Worm (Caenorhabditis elegans): ENCODE measurements around the gene kcnl-3.

DNA sequence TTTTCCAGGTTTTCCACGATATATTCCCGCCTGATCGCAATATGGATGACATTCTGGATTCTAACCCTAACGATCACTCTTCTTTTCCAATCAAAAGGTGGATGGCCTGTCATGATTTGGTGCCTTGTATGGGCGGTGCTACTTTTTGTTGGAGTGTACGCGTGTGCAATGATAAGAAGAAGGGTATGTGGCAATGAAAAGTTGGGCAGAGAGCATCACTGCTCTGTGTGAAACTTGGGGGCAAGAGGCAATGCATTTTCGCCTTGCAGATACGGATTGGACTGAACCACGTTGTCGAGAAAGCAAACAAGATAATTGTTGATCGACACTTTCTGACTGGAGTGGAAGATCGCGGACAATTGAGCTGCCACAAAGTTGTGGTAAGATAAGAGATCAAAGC lies 40.4 kb upstream of the kcnl-3 start:
- no peak for TF ChIP-seq lin-13 (GFP tag; optimal IDR thresholded peaks at IDR 0.05)
- no peak for TF ChIP-seq nhr-11 (tag; optimal IDR thresholded peaks at IDR 0.05)
- TF ChIP-seq nhr-102 (tag; optimal IDR thresholded peaks at IDR 0.05): no peak
- no peak for TF ChIP-seq lsy-2 (tag; optimal IDR thresholded peaks at IDR 0.05)
- TF ChIP-seq egl-27 (tag; optimal IDR thresholded peaks at IDR 0.05): no peak
- no peak for TF ChIP-seq nhr-42 (GFP tag; IDR thresholded peaks at IDR 0.05)
- TF ChIP-seq nhr-10 (tag; optimal IDR thresholded peaks at IDR 0.05): no peak
- TF ChIP-seq R02D3.7 (tag; optimal IDR thresholded peaks at IDR 0.05): no peak
- TF ChIP-seq nhr-25 (tag; optimal IDR thresholded peaks at IDR 0.05; ENCODE audit: borderline replicate concordance, insufficient read depth): no peak

Measured in whole organism, L4 larva.